Worm (Caenorhabditis elegans) whole organism, dauer: ENCODE results near the gene bicd-1.

Source experiments
- unc-62 ChIP-seq: sonication (generic microtip); optimal IDR thresholded peaks from 2 replicates; lab custom pipeline; 2017; ENCODE audit warnings: missing biosample characterization, missing genetic modification reagents, missing genetic modification characterization

Gene bicd-1

DNA sequence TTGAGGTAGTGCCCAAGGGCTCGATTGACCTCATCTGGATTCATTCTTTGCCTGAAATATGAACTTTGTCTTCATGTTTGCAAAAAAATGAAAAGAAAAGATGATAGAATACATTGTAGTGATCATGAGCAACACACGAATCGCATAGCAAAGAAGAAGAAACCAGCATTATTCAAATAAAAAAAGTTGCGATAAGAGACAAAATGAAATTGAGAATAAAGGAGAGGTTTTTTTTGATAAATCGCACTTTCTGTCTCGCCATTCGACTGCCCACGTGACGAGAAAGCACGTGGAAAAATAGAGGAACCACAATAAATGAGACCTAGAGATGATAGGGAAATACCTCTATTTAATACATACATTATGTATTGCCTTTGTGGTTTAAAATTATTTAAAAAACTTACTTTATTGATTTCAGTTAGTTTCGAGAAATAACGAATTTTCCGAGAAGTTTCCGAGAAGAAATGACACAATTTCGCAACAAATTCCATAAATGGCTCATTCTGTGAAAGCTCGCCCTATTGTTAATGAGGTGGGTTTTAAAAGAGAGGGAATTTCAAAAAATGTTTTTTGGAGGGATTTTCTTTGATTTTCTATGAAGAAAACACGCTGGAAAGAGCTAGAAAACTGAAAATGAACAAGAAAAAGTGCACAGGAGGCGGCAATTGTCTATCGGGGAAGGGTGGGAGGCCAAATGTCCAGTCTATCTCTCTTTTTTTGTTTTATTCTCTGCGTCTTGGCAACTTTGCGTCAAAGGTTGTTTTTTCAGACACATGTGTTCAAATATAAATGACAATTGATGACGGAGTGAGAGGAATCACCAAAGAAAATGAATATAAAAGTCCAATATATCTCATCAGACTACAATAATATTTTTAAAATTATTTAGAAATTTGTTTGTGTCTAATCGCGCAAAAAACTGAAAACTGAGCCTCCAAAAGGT lies 16.5 kb downstream of the bicd-1 start, which contains the start of gene paqr-1:
Gene paqr-1 (minus strand): TSS at position 51 of the 943 bp plus-strand sequence.
- TF ChIP-seq unc-62, result no peak

DNA sequence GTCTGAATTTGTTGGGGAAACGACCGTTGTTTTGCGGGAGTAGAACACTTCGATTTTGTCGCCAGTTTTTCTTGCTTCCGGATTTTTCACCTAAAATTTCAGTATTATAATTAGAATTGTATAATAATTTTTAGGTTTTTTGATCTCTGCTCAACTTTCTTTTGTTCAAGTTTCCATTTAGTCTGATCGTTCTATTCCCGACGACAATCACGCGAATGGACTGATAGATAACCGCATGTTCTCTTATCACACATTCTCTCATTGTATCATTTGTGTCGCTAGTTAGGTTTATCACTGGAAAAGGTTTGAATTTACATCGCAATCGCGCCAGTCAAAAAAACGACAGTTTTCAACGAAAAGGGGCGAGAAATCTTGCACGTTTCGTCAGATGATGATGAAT lies 17.3 kb downstream of the bicd-1 start:
- TF ChIP-seq unc-62, result no peak

DNA sequence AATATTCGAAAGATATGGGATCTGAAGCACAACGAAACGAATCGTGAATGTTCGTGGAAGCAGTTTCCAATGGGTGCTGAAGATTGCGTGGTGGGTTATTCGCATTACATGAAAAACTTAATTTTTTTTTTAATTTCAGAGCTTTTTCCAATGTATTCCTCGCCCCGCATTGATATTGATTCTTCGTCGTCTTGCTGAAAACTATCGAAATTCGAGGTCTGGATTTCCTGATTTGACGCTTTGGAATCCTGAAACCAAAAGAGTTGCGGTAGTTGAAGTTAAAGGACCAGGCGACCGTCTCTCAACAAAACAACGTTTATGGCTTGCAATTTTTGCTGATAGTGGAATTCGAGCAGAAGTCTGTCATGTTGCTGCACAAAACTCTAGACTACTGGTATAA lies 20.1 kb downstream of the bicd-1 start:
- TF ChIP-seq unc-62, result no peak

DNA sequence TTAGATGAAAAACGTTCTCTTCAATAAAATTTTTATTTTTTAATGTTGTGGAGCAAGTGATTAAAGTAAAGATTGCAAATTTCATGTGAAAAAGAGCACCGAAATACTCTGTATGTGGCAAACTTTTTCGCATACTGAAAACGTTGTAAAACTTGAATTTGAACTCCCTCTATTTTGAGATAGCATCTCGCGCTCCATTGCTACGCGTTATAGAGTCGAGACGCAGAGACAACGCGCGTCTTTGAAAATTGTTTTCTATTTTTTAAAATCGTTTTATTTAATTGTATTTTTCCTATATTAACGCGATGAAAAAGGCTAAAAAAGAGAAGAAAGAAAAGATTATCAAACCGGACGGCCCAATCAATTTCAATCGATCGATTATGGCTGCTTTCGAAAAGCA lies 23.5 kb downstream of the bicd-1 start, which contains the start of gene fan-1:
Gene fan-1 (plus strand): TSS at position 78 of the 400 bp plus-strand sequence.
- no peak for TF ChIP-seq unc-62

DNA sequence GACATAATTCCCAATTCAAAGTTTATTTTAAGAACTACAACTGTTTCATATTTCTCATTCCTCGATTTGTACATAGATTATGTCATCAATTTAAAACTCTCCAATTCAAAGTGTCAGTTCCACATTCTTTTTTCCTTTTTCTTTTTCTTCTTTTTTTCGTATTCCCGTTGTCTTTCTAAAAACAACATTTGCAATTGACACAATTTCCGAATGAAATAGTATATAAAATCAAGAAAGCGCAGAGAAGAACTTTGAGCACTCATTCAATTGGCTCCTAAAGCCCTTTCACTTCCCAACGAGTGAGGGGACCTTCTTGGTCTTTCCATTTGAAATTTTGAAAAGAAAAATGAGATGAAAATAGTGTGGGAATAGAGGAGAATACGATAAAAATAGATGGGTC lies 24.7 kb downstream of the bicd-1 start:
- no peak for TF ChIP-seq unc-62

DNA sequence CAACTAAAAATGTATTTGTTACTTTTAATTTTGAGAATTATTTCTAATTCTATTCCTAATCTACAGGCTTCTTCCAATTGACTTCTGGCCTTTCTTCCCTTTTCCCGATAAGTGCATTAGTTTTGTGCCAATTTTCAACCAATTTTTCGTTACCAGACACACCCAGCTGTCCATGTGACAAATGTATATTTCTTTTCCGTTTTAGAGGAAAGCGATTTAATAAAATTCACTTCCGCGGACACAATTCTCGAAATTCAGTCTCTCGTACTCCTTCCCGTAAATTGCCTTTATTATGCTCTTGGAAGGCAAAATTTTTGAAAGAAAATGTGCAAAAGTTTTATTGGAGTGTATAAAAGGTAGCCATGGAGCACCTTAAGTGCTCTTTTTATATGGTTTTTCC lies 29.2 kb downstream of the bicd-1 start:
- no peak for TF ChIP-seq unc-62

DNA sequence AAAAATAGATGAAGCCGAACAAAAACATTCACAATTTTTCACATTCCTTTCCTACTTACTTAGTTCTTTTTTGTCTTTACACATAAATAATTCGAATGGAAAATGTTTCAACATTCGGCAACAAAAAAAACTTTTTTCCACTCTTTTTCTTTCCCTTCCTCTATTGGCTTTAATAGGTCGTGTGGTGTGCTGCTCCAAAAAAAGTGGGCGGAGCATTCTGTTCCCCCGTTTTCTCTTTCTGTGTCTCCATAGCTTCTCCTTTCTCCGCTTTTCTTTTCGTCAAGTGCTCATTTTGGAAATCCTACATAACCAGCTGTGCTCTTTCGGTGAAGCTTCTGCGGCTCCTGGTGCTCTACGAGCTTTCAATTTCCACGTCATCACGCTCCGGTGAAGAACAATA lies 30.7 kb downstream of the bicd-1 start, which contains the start of gene C01G5.25:
Gene C01G5.25 (plus strand): TSS at position 250 of the 400 bp plus-strand sequence.
- TF ChIP-seq unc-62, result no peak

DNA sequence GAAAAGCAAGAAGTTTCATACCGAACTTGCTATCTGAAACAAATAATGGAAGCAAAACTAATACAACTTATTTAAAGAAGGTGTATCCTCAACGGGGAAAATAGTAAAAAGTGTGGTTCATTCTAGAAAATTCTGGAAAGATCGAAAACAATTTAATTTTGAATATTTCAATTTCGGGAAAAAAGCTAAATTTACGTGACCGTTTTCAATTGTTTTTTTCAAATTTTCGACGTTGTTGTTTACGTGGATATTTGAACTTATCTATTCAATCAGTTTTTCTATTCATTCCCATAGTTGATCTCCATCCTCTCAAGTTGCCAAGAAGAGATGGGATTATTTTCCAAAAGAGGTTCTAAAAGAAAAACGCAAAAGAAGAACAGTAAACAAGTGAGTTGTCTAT lies 36.2 kb downstream of the bicd-1 start, which contains the start of gene C01G5.3:
Gene C01G5.3 (plus strand): TSS at position 301 of the 400 bp plus-strand sequence.
- TF ChIP-seq unc-62, result no peak

DNA sequence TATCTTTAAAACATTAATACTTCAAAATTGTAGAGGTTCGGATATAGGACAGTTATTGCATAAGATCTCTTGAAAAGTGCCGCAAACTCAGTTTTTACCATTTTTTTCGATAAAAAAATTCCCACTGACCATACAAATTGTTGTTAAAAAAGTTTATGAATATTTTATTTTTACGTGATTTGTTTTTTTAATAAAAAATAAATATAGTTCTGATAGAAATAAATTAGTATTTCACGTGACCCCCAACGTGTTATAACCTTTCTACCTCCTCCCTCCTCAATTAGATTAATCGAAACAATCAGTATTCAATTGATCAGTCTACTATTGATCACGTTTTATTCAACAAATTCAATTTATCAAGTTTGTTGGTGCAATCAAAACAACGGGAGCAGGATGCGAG lies 40.7 kb downstream of the bicd-1 start, which contains the start of gene C01G5.4:
Gene C01G5.4 (plus strand): TSS at position 301 of the 400 bp plus-strand sequence.
- TF ChIP-seq unc-62, result no peak

DNA sequence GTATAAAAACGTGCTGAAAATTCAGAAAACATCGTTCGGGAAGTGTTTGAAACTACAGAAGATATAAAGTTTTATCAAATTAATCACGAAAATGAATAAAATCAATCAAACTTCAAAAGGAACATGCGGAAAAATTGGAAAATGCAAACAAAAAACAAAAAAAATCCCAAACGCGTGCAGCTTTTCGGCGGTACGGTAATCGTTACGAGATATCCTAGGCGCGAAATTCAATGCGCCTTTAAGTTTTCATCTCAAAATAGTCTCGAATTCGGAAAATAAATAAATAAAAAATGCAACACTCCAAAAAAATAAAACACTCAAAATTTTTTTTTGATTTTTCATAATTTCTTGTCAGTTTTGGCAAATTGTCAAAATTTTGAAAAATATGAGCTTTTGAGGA lies 42.3 kb downstream of the bicd-1 start:
- TF ChIP-seq unc-62, result no peak

DNA sequence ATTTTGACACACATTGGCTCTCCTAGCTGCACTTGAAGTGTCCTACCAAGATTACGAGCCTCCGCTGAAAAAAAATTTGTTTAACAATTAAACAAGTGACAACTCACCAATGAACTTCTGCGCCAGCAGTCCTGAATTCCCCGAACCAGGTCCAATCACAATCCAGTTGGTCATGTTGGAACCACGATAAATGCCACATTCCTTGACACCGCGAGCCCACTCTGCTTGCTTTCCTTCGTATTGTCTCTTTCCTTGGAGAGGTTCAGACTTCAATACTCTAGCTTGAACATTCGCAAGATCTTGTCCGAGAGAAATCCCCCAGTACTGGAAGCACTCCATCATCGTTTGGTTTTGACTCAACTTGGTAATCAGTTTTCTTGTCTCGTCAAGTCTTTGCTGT lies 43.9 kb downstream of the bicd-1 start:
- TF ChIP-seq unc-62, result no peak

DNA sequence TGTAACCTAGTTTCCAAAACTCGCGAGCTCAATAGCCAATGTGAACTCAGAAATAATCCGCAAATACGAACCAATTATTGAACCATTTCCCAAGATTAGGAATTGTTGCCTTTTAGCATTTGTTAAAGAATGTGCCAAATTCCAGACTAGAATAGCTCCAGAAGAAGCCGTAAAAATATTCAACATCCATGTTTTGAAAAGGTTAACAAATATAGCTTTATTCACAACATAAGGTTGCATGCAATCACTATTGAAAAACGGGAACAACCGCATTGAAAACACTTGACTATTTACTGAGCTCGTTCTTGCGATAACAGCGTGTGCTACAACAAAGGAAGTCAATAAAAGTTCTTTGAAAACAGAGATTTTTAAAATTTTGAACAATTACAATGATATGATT lies 45.6 kb downstream of the bicd-1 start:
- TF ChIP-seq unc-62, result no peak

DNA sequence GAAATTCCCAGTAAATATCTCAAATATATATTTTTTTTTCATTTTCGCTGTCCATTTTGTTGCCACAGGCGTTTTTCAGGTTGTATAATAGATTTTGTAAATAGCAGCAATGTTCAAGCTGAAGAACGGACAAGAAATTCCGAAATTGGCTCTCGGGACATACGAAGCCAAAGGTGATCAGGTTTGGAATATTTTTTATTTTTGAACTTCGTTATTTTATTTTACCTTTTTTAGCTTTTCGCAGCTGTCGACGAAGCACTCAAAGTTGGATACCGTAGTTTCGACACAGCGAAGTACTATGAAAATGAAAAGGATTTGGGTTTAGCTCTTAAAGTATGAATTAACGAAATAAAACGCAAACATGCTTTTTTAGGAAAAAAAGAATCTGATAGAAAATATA lies 47.6 kb downstream of the bicd-1 start, which contains the start of gene C01G5.5:
Gene C01G5.5 (plus strand): TSS at position 80 of the 400 bp plus-strand sequence.
- TF ChIP-seq unc-62, result no peak

DNA sequence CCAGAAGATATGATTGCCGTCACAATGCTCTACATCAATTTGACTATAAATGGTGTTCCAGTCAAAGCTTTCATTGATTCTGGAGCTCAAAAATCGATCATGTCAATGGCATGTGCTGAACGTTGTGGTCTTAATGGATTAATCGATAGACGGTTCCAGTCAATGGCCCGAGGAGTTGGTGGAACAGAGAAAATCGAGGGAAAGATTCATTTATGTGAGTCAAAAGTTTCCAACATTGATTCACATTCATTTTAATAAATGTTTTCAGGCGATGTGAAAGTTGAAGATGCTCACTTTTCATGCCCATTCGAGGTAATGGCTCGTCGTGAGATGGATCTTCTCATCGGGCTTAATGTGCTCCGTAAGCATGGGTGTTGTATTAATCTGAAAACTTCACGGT lies 48.4 kb downstream of the bicd-1 start:
- TF ChIP-seq unc-62, result no peak

DNA sequence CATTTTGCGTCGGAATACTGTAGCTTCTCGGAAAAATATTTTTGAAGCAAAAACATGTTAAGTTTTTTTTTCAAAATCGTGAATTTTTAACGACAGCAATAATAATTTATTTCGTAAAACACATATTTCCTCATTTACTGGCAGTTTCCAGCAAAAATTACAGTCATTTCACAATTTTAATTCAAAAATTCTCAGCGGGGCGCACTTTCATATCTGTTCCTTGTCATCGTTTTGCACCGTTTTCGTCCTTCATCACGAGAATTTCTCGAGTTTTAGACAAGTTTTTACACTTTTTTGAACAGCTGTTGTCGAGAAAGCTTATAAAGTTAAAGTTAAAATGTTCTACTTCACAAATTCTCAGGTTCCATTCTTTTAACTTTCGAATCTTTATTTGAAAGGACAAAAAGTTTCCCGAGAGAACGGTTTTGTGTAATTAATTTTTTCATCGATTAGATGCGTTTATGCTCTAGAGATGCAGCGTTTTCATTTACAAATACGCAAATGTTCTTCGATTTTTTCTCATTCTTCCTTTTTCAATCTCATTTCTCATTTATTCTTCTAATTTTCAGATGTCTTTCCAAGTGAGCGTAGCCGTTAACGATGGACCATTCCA lies 49.7 kb downstream of the bicd-1 start, which contains the start of gene ddi-1:
Gene ddi-1 (plus strand): TSS at position 563 of the 613 bp plus-strand sequence.
- TF ChIP-seq unc-62, result no peak

DNA sequence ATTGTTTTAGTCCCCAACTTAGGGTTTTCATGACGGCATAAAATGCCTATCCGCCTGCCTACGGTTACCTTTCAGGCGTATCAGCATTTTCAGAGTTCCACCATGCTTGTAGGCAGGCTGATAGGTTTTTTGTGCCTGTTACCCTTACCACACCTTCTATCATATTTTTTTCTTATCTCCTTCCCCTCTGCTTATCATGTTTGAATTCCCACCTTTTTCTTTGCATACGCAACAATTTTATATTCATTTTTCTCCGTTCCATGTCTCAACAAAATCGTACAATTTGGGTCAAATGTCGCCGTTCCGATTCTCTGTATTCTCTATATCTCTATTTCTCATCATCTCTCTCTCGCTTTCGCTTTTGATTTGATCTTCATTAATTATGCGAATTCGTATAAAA lies 52.5 kb downstream of the bicd-1 start, which contains the start of gene C01G5.9:
Gene C01G5.9 (plus strand): TSS at position 301 of the 400 bp plus-strand sequence.
- no peak for TF ChIP-seq unc-62

DNA sequence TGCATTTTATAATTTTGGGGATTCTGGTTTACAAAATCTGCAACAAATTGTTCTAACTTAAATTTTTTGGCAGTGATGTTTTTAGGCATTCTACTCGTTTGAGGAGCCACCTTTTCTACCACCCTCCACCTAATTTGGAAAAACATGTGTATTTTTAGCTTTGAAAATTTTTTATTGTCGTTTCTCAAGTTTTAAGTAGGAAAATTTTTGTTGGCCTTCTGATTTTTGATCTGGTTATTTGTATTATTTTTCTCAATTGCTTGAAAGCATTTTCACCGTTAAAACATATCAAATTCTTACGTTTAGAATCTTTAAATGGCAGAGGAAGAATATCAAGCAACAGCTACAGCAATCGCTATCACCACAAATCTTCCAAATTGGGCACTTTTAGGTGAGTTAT lies 54.3 kb downstream of the bicd-1 start, which contains the start of gene C01G5.7:
Gene C01G5.7 (plus strand): TSS at position 301 of the 400 bp plus-strand sequence.
- TF ChIP-seq unc-62, result no peak
